Worm (Caenorhabditis elegans) whole organism, L3 larva: ENCODE results near the gene rgs-5.

ENCODE experiments used
- egl-27 ChIP-seq: sonication (generic microtip); optimal IDR thresholded peaks from 4 replicates; lab custom pipeline; 2017; ENCODE audit warnings: missing biosample characterization, missing genetic modification reagents, missing genetic modification characterization
- fos-1 ChIP-seq: fragments of 150-350 bp; optimal IDR thresholded peaks from 2 replicates; lab custom pipeline; 2014; ENCODE audit warnings: missing biosample characterization, missing genetic modification characterization

DNA sequence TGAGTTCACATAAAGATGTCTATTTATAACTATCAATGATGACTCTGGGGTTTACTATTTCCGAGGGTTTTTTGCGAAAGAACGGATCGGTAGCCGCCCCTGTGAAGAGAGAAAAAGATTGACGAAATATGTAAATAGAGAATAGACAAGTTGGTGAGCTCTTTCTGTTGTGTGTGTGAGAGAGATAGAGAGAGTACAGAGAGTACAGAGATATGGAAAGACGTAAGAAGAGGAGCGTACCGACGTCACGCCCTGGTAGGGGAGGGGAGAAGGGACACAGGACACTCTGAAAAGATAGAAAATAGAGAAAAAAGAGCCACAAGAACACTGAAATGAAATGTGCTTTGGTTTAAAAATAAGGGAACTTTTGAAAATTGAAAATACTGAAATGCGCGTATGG is 10.1 kb upstream of the rgs-5 start:
- no peak for TF ChIP-seq egl-27 (tag; lab: Kevin White, UChicago)
- TF ChIP-seq fos-1 (tag; lab: Kevin White, UChicago) = no peak
